Worm (Caenorhabditis elegans) whole organism, L4 larva: ENCODE data around the gene T02G5.3.

Experiments used
- T20F7.1 ChIP-seq: fragments of 200-800 bp; sonication (Bioruptor generic); optimal IDR thresholded peaks from 2 replicates; lab custom pipeline; 2018; ENCODE audit warnings: mild to moderate bottlenecking, missing genetic modification characterization, missing compliant biosample characterization
- ZK546.5 ChIP-seq, 2 experiments: sonication (generic microtip); optimal IDR thresholded peaks; 2 replicates each; lab custom pipeline; 2017; ENCODE audit warnings: missing biosample characterization in 2 of 2, missing genetic modification characterization in 2 of 2
- aha-1 ChIP-seq: fragments of 150-350 bp; peaks from one replicate; lab custom pipeline; 2014; ENCODE audit warnings: missing biosample characterization, missing genetic modification characterization
- ceh-28 ChIP-seq: fragments of 150-350 bp; optimal IDR thresholded peaks from 2 replicates; lab custom pipeline; 2014; ENCODE audit warnings: missing biosample characterization, missing genetic modification reagents, missing genetic modification characterization
- hif-1 ChIP-seq, 2 experiments: sonication (generic microtip); optimal IDR thresholded peaks; 2 replicates each; lab custom pipeline; 2016 to 2017; ENCODE audit warnings: missing compliant biosample characterization in 2 of 2, missing genetic modification characterization in 2 of 2, missing genetic modification reagents in 2 of 2, missing genotype in 2 of 2, mild to moderate bottlenecking in 1 of 2
- lin-39 ChIP-seq: fragments of 150-350 bp; optimal IDR thresholded peaks from 2 replicates; lab custom pipeline; 2014; ENCODE audit warnings: missing biosample characterization, missing genetic modification reagents, missing genetic modification characterization
- nhr-41 ChIP-seq: fragments of 200-800 bp; sonication (Bioruptor generic); IDR thresholded peaks from 2 replicates; pipeline ENCODE4 v1.3.6; 2022; ENCODE audit warnings: missing genetic modification reagents, missing genetic modification characterization, missing compliant biosample characterization
- set-16 ChIP-seq: fragments of 200-800 bp; sonication (Bioruptor generic); IDR thresholded peaks from 2 replicates; pipeline ENCODE4 v1.3.6; 2022; ENCODE audit warnings: missing genetic modification reagents, missing genetic modification characterization, missing compliant biosample characterization
- snpc-4 ChIP-seq: fragments of 150-350 bp; optimal IDR thresholded peaks from 2 replicates; lab custom pipeline; 2014; ENCODE audit warnings: missing biosample characterization, missing genetic modification characterization
- zip-11 ChIP-seq: fragments of 200-800 bp; sonication (Bioruptor generic); IDR thresholded peaks from 2 replicates; pipeline ENCODE4 v1.3.6; 2022; ENCODE audit warnings: missing genetic modification characterization, missing compliant biosample characterization

DNA sequence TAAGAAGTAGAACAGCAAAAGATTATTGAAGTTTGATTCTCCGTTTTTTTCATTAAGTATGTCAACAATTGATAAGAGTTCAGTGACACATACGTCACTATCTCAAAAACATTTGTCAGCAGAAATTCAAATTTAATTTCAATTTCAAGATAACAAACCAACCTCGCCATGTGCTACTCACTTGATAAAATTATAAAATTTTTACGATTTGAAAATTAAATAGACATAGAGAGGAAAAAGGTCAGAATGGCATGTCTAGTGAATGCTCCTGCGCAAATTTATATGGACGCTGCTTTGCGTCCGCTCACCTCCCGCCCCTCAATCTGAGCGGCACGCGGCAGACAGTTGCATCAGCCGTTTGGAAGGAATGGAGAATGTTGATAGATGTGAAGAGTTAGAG lies 33.0 kb upstream of the T02G5.3 start:
- TF ChIP-seq snpc-4 (tag; lab: Kevin White, UChicago) (no peak), ZK546.5 (tag; optimal IDR thresholded peaks at IDR 0.05; lab: Kevin White, UChicago) (no peak), zip-11 (GFP tag; lab: Robert Waterston, UW) (no peak), lin-39 (tag; lab: Kevin White, UChicago) (no peak), ceh-28 (tag; lab: Kevin White, UChicago) (no peak), aha-1 (no peak), hif-1 (tag; optimal IDR thresholded peaks at IDR 0.05; lab: Kevin White, UChicago) (no peak), T20F7.1 (GFP tag; lab: Kevin White, UChicago) (peak; percentile 57), nhr-41 (GFP tag; lab: Robert Waterston, UW) (peak; percentile 77), set-16 (no peak)
